Fruit fly (Drosophila melanogaster): Measurements from ENCODE around the gene Nha1.

Gene Nha1

DNA sequence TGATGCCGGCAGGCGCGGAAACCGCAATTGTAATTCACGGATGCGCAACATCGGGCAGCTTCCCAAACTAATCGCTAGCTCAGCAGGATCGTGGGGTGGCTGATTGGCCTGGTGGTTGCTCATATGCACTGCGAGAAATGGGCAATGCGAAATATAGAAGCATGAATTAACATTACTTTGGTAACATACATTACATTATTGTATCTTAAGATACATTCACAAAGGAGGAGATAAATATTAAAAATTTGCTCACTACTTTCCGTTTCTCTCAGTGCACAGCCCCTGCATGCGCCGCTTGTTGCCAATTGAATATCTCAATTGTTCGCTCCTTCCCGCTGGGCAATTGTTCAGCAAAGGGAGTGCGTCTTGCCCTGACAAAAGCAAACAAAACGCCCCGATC lies 28.8 kb downstream of the Nha1 start (continued):
- TF ChIP-seq crc (GFP tag; optimal IDR thresholded peaks at IDR 0.05) (peak; percentile 29), sens (GFP tag) (peak; percentile 98), Xrp1 (GFP tag; IDR thresholded peaks at IDR 0.05) (peak; percentile 94), gsb (GFP tag; IDR thresholded peaks at IDR 0.05) (no peak), danr (GFP tag; IDR thresholded peaks at IDR 0.05) (no peak), CG3163 (GFP tag; optimal IDR thresholded peaks at IDR 0.05) (peak; percentile 28), CHES-1-like (GFP tag; optimal IDR thresholded peaks at IDR 0.05) (peak; percentile 10), CG11504 (tag; optimal IDR thresholded peaks at IDR 0.05) (peak; percentile 75), bigmax (GFP tag; optimal IDR thresholded peaks at IDR 0.05) (no peak), Lhr (GFP tag; optimal IDR thresholded peaks at IDR 0.05) (peak; percentile 71), NC2β (GFP tag; optimal IDR thresholded peaks at IDR 0.05) (peak; percentile 69), cas (GFP tag; IDR thresholded peaks at IDR 0.05) (0 out of 2 replicates have a peak, but pooled peaks have one; percentile 32), Doc3 (GFP tag; IDR thresholded peaks at IDR 0.05; ENCODE audit: partially characterized antibody) (no peak), CG14710 (tag; optimal IDR thresholded peaks at IDR 0.05) (peak; percentile 85), sc (optimal IDR thresholded peaks at IDR 0.05) (no peak), sc (GFP tag; optimal IDR thresholded peaks at IDR 0.05) (peak; percentile 73), ato (GFP tag; IDR thresholded peaks at IDR 0.05; ENCODE audit: partially characterized antibody) (no peak), CG7928 (GFP tag; optimal IDR thresholded peaks at IDR 0.05) (no peak), Ada2b (GFP tag; IDR thresholded peaks at IDR 0.05) (peak; percentile 67), ham (GFP tag; IDR thresholded peaks at IDR 0.05) (no peak), Fer3 (tag; optimal IDR thresholded peaks at IDR 0.05) (no peak), Dek (tag; optimal IDR thresholded peaks at IDR 0.05) (no peak), seq (GFP tag; IDR thresholded peaks at IDR 0.05) (peak; percentile 48; the same call in 1 of the 2 replicates), unc-4 (GFP tag; IDR thresholded peaks at IDR 0.05; ENCODE audit: partially characterized antibody) (no peak), CG33213 (GFP tag; optimal IDR thresholded peaks at IDR 0.05) (peak; percentile 55), Abd-B (GFP tag; optimal IDR thresholded peaks at IDR 0.05) (peak; percentile 57), Lim3 (GFP tag; IDR thresholded peaks at IDR 0.05) (0 out of 2 replicates have a peak, but pooled peaks have one; percentile 12), CG6175 (GFP tag; IDR thresholded peaks at IDR 0.05) (no peak), pum (GFP tag; optimal IDR thresholded peaks at IDR 0.05) (peak; percentile 57), CG10979 (tag; optimal IDR thresholded peaks at IDR 0.05) (peak; percentile 89), H2.0 (GFP tag; IDR thresholded peaks at IDR 0.05) (peak; percentile 55), Scr (GFP tag; IDR thresholded peaks at IDR 0.05; ENCODE audit: partially characterized antibody) (no peak), CG8359 (GFP tag; optimal IDR thresholded peaks at IDR 0.05; ENCODE audit: borderline replicate concordance) (peak; percentile 50), Rfx (GFP tag; IDR thresholded peaks at IDR 0.05) (peak; percentile 55; the same call in 1 of the 2 replicates), CG4404 (GFP tag; IDR thresholded peaks at IDR 0.05) (peak; percentile 88), Dref (GFP tag; IDR thresholded peaks at IDR 0.05) (no peak), CG10462 (GFP tag; optimal IDR thresholded peaks at IDR 0.05) (peak; percentile 64), gem (tag; optimal IDR thresholded peaks at IDR 0.05) (peak; percentile 83), oc (tag; optimal IDR thresholded peaks at IDR 0.05) (peak; percentile 80), CG6791 (GFP tag; IDR thresholded peaks at IDR 0.05; ENCODE audit: partially characterized antibody) (no peak), sqz (GFP tag; optimal IDR thresholded peaks at IDR 0.05) (peak; percentile 62), CG16863 (GFP tag; optimal IDR thresholded peaks at IDR 0.05) (peak; percentile 68), dan (GFP tag; IDR thresholded peaks at IDR 0.05) (peak; percentile 69), her (GFP tag; optimal IDR thresholded peaks at IDR 0.05) (peak; percentile 47), D19B (GFP tag; optimal IDR thresholded peaks at IDR 0.05) (no peak), Adf1 (GFP tag; IDR thresholded peaks at IDR 0.05) (no peak), amos (GFP tag; IDR thresholded peaks at IDR 0.05; ENCODE audit: partially characterized antibody) (no peak), Dbx (GFP tag; IDR thresholded peaks at IDR 0.05) (no peak), CG17802 (tag; optimal IDR thresholded peaks at IDR 0.05) (peak; percentile 61), CrebB (tag; optimal IDR thresholded peaks at IDR 0.05) (peak; percentile 18), ac (GFP tag; optimal IDR thresholded peaks at IDR 0.05) (peak; percentile 75)
